Fruit fly (Drosophila melanogaster) whole organism, wandering third instar larva: Measurements from ENCODE around the gene CG15876.
A peak's percentile ranks its signal among the peaks of the same experiment; 100 is the strongest.

ENCODE experiments used
- Abd-B ChIP-seq: fragments of >200 bp; optimal IDR thresholded peaks from 2 replicates; lab custom pipeline; 2017; ENCODE audit warnings: missing biosample characterization, missing genetic modification characterization
- CG32264 ChIP-seq: fragments of 200-800 bp; sonication (Bioruptor generic); optimal IDR thresholded peaks from 2 replicates; lab custom pipeline; 2016; ENCODE audit warnings: missing biosample characterization, missing genetic modification characterization
- CG9705 ChIP-seq: fragments of 200-800 bp; sonication (Bioruptor generic); optimal IDR thresholded peaks from 2 replicates; lab custom pipeline; 2018; ENCODE audit warnings: missing biosample characterization, mild to moderate bottlenecking, missing genetic modification characterization
- CrebA ChIP-seq: fragments of 200-800 bp; sonication (Bioruptor generic); optimal IDR thresholded peaks from 2 replicates; lab custom pipeline; 2016; ENCODE audit warnings: missing biosample characterization, mild to moderate bottlenecking, missing genetic modification characterization, borderline replicate concordance
- Dfd ChIP-seq: fragments of >200 bp; optimal IDR thresholded peaks from 2 replicates; lab custom pipeline; 2017; ENCODE audit warnings: missing biosample characterization, missing genetic modification characterization
- Dif ChIP-seq: fragments of 200-275, 200-300 bp; sonication (Bioruptor generic); optimal IDR thresholded peaks from 2 replicates; lab custom pipeline; 2018; ENCODE audit warnings: missing biosample characterization, missing genetic modification characterization; ENCODE audit not compliant: partially characterized antibody
- GATAd ChIP-seq: sonication (Bioruptor generic); optimal IDR thresholded peaks from 2 replicates; lab custom pipeline; 2016; ENCODE audit warnings: missing biosample characterization, missing genetic modification characterization
- HLH106 ChIP-seq: fragments of 200-800 bp; optimal IDR thresholded peaks from 3 replicates; lab custom pipeline; 2019; ENCODE audit warnings: missing biosample characterization, mild to moderate bottlenecking, missing genetic modification characterization, moderate library complexity
- Hnf4 ChIP-seq: fragments of 200-800 bp; sonication (Bioruptor generic); optimal IDR thresholded peaks from 2 replicates; lab custom pipeline; 2016; ENCODE audit warnings: missing biosample characterization, mild to moderate bottlenecking, missing genetic modification characterization
- Hr83 ChIP-seq: fragments of 200-300 bp; sonication (Bioruptor generic); optimal IDR thresholded peaks from 2 replicates; lab custom pipeline; 2016; ENCODE audit warnings: missing biosample characterization, mild to moderate bottlenecking, missing genetic modification characterization, moderate library complexity; ENCODE audit not compliant: poor library complexity, severe bottlenecking
- Jra ChIP-seq: sonication (Bioruptor generic); optimal IDR thresholded peaks from 2 replicates; lab custom pipeline; 2016; ENCODE audit warnings: missing biosample characterization, missing genetic modification characterization
- Mio ChIP-seq: sonication (Bioruptor generic); optimal IDR thresholded peaks from 2 replicates; lab custom pipeline; 2016; ENCODE audit warnings: missing biosample characterization, missing genetic modification characterization
- Myc ChIP-seq: fragments of >200 bp; optimal IDR thresholded peaks from 2 replicates; lab custom pipeline; 2017
- N ChIP-seq: fragments of >200 bp; optimal IDR thresholded peaks from 2 replicates; lab custom pipeline; 2018; ENCODE audit warnings: missing biosample characterization, missing external identifiers, missing genetic modification characterization
- OdsH ChIP-seq: fragments of 200-800 bp; sonication (Bioruptor generic); optimal IDR thresholded peaks from 2 replicates; lab custom pipeline; 2016; ENCODE audit warnings: missing biosample characterization, mild to moderate bottlenecking, missing genetic modification characterization
- Rel ChIP-seq, 2 experiments: fragments of 200-800 bp; sonication (Bioruptor generic) in 1 of 2; optimal IDR thresholded peaks; 2 replicates in 1 of 2; 3 replicates in 1 of 2; lab custom pipeline; 2016 to 2019; ENCODE audit warnings: mild to moderate bottlenecking in 2 of 2, missing biosample characterization in 2 of 2, missing genetic modification characterization in 2 of 2, moderate library complexity in 1 of 2
- Sp1 ChIP-seq: fragments of 200-800 bp; sonication (Bioruptor generic); optimal IDR thresholded peaks from 3 replicates; lab custom pipeline; 2019; ENCODE audit warnings: missing biosample characterization, mild to moderate bottlenecking, missing genetic modification characterization, moderate library complexity
- Vsx2 ChIP-seq: fragments of 200-300, 225-300 bp; sonication (Bioruptor generic); optimal IDR thresholded peaks from 2 replicates; lab custom pipeline; 2018; ENCODE audit warnings: missing biosample characterization, missing genetic modification characterization; ENCODE audit not compliant: partially characterized antibody
- br ChIP-seq: fragments of 200-800 bp; sonication (Bioruptor generic); optimal IDR thresholded peaks from 2 replicates; lab custom pipeline; 2016; ENCODE audit warnings: missing biosample characterization, missing genetic modification characterization
- dl ChIP-seq, 2 experiments: fragments of 175-275, 200-275 bp in 1 of 2; fragments of 200-275 bp in 1 of 2; sonication (Bioruptor generic); optimal IDR thresholded peaks; lab custom pipeline; 2018; ENCODE audit warnings: mild to moderate bottlenecking in 2 of 2, missing biosample characterization in 2 of 2, missing genetic modification characterization in 2 of 2, moderate library complexity in 2 of 2; ENCODE audit not compliant: partially characterized antibody in 2 of 2, insufficient read depth in 1 of 2
- fru ChIP-seq: fragments of 200-800 bp; sonication (Bioruptor generic); optimal IDR thresholded peaks from 3 replicates; lab custom pipeline; 2016; ENCODE audit warnings: missing biosample characterization, mild to moderate bottlenecking, missing genetic modification characterization
- h ChIP-seq: fragments of 200-800 bp; sonication (Bioruptor generic); optimal IDR thresholded peaks from 3 replicates; lab custom pipeline; 2016; ENCODE audit warnings: missing biosample characterization, mild to moderate bottlenecking, missing genetic modification characterization
- jim ChIP-seq: fragments of 175-275, 200-325 bp; sonication (Bioruptor generic); optimal IDR thresholded peaks from 2 replicates; lab custom pipeline; 2016; ENCODE audit warnings: missing biosample characterization, mild to moderate bottlenecking, missing genetic modification characterization
- pan ChIP-seq: fragments of >200 bp; optimal IDR thresholded peaks from 2 replicates; lab custom pipeline; 2017
- rgr ChIP-seq: fragments of 200-800 bp; sonication (Bioruptor generic); optimal IDR thresholded peaks from 3 replicates; lab custom pipeline; 2016; ENCODE audit warnings: missing biosample characterization, mild to moderate bottlenecking, missing genetic modification characterization
- sage ChIP-seq: fragments of 200-800 bp; sonication (Bioruptor generic); optimal IDR thresholded peaks from 2 replicates; lab custom pipeline; 2016; ENCODE audit warnings: missing biosample characterization, mild to moderate bottlenecking, missing genetic modification characterization
- sv ChIP-seq: fragments of 200-800 bp; sonication (Bioruptor generic); optimal IDR thresholded peaks from 3 replicates; lab custom pipeline; 2016; ENCODE audit warnings: missing biosample characterization, missing genetic modification characterization
- tai ChIP-seq: sonication (Bioruptor generic); optimal IDR thresholded peaks from 2 replicates; lab custom pipeline; 2016; ENCODE audit warnings: missing biosample characterization, missing genetic modification characterization
- usp ChIP-seq: fragments of >200 bp; optimal IDR thresholded peaks from 2 replicates; lab custom pipeline; 2017; ENCODE audit warnings: missing biosample characterization, missing genetic modification characterization
- woc ChIP-seq: sonication (Bioruptor generic); optimal IDR thresholded peaks from 2 replicates; lab custom pipeline; 2016; ENCODE audit warnings: missing biosample characterization, mild to moderate bottlenecking, missing genetic modification characterization

CG15876 gene

dm6 chr3L:4694823-4695222 is at the start of gene CG15876:
CG15876 (minus strand) TSS chr3L:4694845.
- TF ChIP-seq OdsH (no peak), sage (GFP tag; lab: Kevin White, UChicago) (no peak), N (no peak), Hr83 (GFP tag; lab: Kevin White, UChicago) (no peak), Sp1 (GFP tag; lab: Kevin White, UChicago) (no peak), Vsx2 (no peak), Rel (GFP tag; optimal IDR thresholded peaks at IDR 0.05; lab: Kevin White, UChicago) (no peak), Rel (tag; optimal IDR thresholded peaks at IDR 0.05; lab: Kevin White, UChicago) (no peak), sv (GFP tag; lab: Kevin White, UChicago) (no peak)

DNA sequence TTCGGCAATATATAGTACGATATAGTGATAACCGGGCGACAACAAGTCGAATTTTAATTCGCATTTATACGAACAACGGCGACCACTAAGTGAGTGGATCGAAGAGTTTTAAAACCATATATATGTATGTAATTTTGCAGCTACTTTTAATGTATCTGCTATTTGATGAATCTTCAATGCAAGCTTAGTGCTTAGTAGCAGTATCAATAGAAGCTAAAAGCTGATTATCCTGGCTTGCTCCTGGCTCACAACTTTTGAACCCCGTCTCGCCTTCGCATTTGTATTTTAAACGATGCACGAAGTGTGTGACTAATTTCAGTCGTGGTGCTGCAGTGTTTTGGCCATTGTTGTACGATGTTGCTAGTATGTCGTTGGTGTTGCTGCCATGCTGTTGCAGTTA is 42.0 kb upstream of the CG15876 start:
- TF ChIP-seq usp (GFP tag; lab: Kevin White, UChicago) (no peak), sage (GFP tag; lab: Kevin White, UChicago) (no peak), Hnf4 (no peak), br (no peak)

DNA sequence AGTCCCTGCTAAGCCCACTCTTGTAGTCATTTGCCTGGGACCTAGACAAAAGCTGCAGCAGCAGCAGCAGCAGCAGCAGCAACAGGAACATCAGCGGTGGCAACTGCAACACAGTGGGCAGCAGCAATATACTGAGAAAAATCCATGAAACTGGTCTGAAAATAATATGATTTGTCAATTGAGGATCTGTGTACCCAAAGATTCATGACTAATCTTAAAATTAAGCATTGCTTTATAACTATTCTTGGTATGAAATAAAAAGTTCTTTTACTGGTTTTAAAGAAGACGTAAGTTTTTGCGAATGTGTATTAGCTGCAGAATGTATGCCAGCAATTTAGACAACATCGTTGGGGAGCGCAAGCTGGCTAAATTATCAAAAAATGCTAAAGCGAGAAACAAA is 37.0 kb upstream of the CG15876 start:
- TF ChIP-seq br = no peak
- TF ChIP-seq pan (lab: Kevin White, UChicago) = no peak
- TF ChIP-seq CG32264 = no peak
- no peak for TF ChIP-seq Rel (GFP tag; optimal IDR thresholded peaks at IDR 0.05; lab: Kevin White, UChicago)
- TF ChIP-seq Rel (tag; optimal IDR thresholded peaks at IDR 0.05; lab: Kevin White, UChicago) = no peak
- no peak for TF ChIP-seq CrebA (GFP tag; lab: Kevin White, UChicago)
- TF ChIP-seq Myc (lab: Kevin White, UChicago) = no peak
- TF ChIP-seq dl (GFP tag; optimal IDR thresholded peaks at IDR 0.05; lab: Kevin White, UChicago; ENCODE audit: insufficient read depth in 1 of 2, partially characterized antibody in 2 of 2) = no peak
- no peak for TF ChIP-seq GATAd (GFP tag; lab: Kevin White, UChicago)
- TF ChIP-seq Abd-B (GFP tag; lab: Kevin White, UChicago) = no peak
- no peak for TF ChIP-seq fru (GFP tag; lab: Kevin White, UChicago)
- no peak for TF ChIP-seq Jra
- no peak for TF ChIP-seq woc (GFP tag; lab: Kevin White, UChicago)
- TF ChIP-seq h (GFP tag; lab: Kevin White, UChicago) = no peak

DNA sequence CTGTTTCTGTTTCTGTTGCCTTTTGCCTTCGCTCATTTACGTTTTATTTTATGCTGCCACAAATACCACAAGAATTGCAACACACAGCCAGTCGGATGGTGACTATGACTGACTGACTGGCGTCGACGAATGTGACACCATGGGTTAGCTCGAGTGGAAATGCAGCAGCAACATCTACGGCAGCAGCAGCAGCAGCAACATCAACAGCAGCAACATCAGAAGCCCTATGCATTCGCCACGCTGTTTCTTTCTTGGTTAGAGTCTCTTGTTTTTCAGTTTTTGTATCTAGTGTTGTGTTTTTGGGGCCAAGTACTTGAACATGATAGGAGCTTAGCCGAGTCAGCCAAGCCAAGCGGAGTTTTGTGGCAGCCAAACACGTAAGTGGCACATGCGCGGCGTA is 35.2 kb upstream of the CG15876 start:
- TF ChIP-seq Sp1 (GFP tag; lab: Kevin White, UChicago) (no peak), Dfd (GFP tag; lab: Kevin White, UChicago) (peak; percentile 92), Hnf4 (no peak)

- no peak for TF ChIP-seq pan (lab: Kevin White, UChicago)
- no peak for TF ChIP-seq GATAd (GFP tag; lab: Kevin White, UChicago)
- no peak for TF ChIP-seq Jra
- TF ChIP-seq Sp1 (GFP tag; lab: Kevin White, UChicago) = no peak
- TF ChIP-seq Mio (GFP tag; lab: Kevin White, UChicago) = no peak
- TF ChIP-seq Myc (lab: Kevin White, UChicago) = no peak
- TF ChIP-seq woc (GFP tag; lab: Kevin White, UChicago) = no peak
- no peak for TF ChIP-seq CG9705
- no peak for TF ChIP-seq h (GFP tag; lab: Kevin White, UChicago)
- TF ChIP-seq jim (GFP tag; lab: Kevin White, UChicago) = no peak
- no peak for TF ChIP-seq CG32264
- no peak for TF ChIP-seq sage (GFP tag; lab: Kevin White, UChicago)
- no peak for TF ChIP-seq N
- TF ChIP-seq Abd-B (GFP tag; lab: Kevin White, UChicago) = no peak
- no peak for TF ChIP-seq tai (GFP tag; lab: Kevin White, UChicago)
- no peak for TF ChIP-seq sv (GFP tag; lab: Kevin White, UChicago)
These were observed 27.2 kb upstream of the CG15876 start for dm6 chr3L:4721886-4722285.

dm6 chr3L:4720510-4721157 is 26.0 kb upstream of the CG15876 start:
- TF ChIP-seq Dif (GFP tag; lab: Kevin White, UChicago) (no peak), rgr (GFP tag; lab: Kevin White, UChicago) (no peak), Dfd (GFP tag; lab: Kevin White, UChicago) (peak; percentile 31), HLH106 (no peak)
- TF ChIP-seq, all 38 proteins: peak for 1
